Fruit fly (Drosophila melanogaster) S2 (cell line): ENCODE results near the gene Prp18.

Experiments
- CG8478 ChIP-seq: fragments of >200 bp; optimal IDR thresholded peaks from 2 replicates; lab custom pipeline; 2018
- CTCF ChIP-seq, 2 experiments: fragments of >200 bp; optimal IDR thresholded peaks; 2 replicates each; lab custom pipeline; 2018

The Prp18 gene

DNA sequence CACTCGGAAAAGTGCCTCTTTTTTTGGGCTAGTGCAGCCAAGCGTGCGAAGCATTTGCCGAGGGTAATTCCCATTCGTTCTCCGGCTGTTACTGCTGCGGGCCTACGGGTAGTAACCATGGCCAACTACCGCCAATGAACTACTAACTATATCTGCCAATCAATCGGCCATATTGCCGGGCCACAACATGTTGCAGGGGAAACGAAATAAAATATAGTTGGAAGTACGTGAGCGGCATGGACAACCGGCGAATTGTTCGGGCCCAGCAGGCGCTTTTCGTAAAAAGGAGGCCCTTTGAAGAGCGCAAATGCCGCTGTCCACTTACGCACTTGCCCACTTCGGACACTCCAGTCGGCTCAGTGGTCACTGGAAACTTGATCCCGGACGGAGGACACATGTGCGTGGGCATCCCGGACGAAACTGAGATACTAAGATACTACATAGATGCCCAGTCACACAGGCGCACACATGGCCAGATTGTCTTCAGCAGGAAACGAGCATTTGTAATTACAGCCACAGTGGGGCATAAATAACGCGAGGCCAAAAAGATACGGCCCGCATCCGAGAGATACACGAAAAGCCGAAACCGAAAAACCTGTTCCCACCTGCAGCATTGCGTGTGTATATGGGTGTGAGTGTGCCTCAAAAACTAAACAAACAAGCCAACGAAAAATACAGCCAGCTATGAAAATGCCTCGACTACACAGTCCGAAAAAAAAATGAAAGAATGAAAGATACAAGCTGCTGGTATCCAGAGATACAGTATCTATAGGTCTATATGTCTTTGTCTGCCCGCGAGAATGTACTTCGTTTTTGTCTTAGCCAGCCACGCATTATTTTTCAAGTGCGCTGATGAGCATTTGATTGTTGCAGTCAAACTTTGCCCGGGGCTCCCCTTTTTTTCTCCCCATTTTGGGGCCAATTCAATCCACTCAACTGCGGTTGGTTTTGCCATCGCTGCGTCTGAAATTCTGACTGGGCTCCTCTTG is 43.3 kb downstream of the Prp18 start:
- TF ChIP-seq CG8478 (lab: Kevin White, UChicago), result no peak
- no peak for TF ChIP-seq CTCF (optimal IDR thresholded peaks at IDR 0.05; lab: Kevin White, UChicago)

- TF ChIP-seq CG8478 (lab: Kevin White, UChicago) (no peak), CTCF (optimal IDR thresholded peaks at IDR 0.05; lab: Kevin White, UChicago) (no peak)
These were observed 44.8 kb downstream of the Prp18 start for dm6 chr3R:18986089-18986887.

- TF ChIP-seq CTCF (optimal IDR thresholded peaks at IDR 0.05; lab: Kevin White, UChicago), result no peak
- TF ChIP-seq CG8478 (lab: Kevin White, UChicago), result no peak
These were observed 45.8 kb downstream of the Prp18 start for dm6 chr3R:18985114-18985785.

DNA sequence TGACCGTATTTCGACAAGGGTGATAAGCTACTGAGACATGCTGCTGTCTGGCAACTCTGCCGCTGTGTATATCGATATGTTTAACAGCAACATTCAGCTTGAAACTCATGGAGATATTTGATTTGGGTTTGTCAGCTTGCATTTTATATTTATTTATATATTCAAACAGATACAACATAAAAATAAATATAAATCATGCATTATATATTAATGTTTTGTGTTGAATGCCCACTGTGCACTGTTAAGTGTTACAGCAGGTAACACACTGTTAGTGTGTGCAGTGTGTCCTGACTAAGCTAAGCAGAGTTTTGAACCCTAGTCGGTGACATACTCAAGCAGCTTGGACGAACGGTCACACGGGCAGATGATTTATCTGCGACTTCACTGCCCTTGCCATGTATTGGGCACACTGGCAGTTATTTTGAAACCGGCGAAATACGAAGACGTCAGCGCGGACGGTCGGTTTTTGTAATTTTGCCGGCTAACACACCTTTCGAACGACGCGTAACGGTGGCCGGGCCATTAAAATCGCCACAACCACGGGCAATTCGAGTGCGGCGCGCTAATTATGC is 47.4 kb downstream of the Prp18 start, which contains the start of the genes snRNP-U1-C and gukh:
snRNP-U1-C (minus strand) TSS at position 37 of the 572 bp plus-strand sequence.
gukh (plus strand) TSS at position 412 of the 572 bp plus-strand sequence.
- TF ChIP-seq CG8478 (lab: Kevin White, UChicago), result no peak
- TF ChIP-seq CTCF (optimal IDR thresholded peaks at IDR 0.05; lab: Kevin White, UChicago), result peak; percentile 74 to 79

- no peak for TF ChIP-seq CG8478 (lab: Kevin White, UChicago)
- no peak for TF ChIP-seq CTCF (optimal IDR thresholded peaks at IDR 0.05; lab: Kevin White, UChicago)
These were observed 50.1 kb downstream of the Prp18 start, which contains the start of the genes dnk and Smu1 for dm6 chr3R:18980863-18981536. Gene dnk, plus strand, starts transcription at chr3R:18980995. Gene Smu1, minus strand, starts transcription at chr3R:18981324.
